Fruit fly (Drosophila melanogaster) whole organism, pupa: ENCODE data around the gene CG14891.

Experiments
- CG12605 ChIP-seq: fragments of 200-800 bp; sonication (Bioruptor generic); IDR thresholded peaks from 2 replicates; pipeline ENCODE4 v1.3.6; 2022; ENCODE audit warnings: missing biosample characterization, missing genetic modification characterization
- CG13204 ChIP-seq: fragments of 200-800 bp; sonication (Bioruptor generic); optimal IDR thresholded peaks from 2 replicates; lab custom pipeline; 2018; ENCODE audit warnings: missing biosample characterization, mild to moderate bottlenecking, missing genetic modification characterization, moderate library complexity
- CG34367 ChIP-seq: fragments of 200-800 bp; sonication (Bioruptor generic); optimal IDR thresholded peaks from 2 replicates; lab custom pipeline; 2018; ENCODE audit warnings: missing biosample characterization, mild to moderate bottlenecking, missing genetic modification characterization
- CG8159 ChIP-seq: fragments of 200-800 bp; sonication (Bioruptor generic); optimal IDR thresholded peaks from 3 replicates; lab custom pipeline; 2018; ENCODE audit warnings: missing biosample characterization, mild to moderate bottlenecking, missing genetic modification characterization, moderate library complexity
- CG8301 ChIP-seq: fragments of 200-800 bp; sonication (Bioruptor generic); optimal IDR thresholded peaks from 2 replicates; lab custom pipeline; 2018; ENCODE audit warnings: missing biosample characterization, mild to moderate bottlenecking, missing genetic modification characterization
- CG9948 ChIP-seq: fragments of 200-800 bp; sonication (Bioruptor generic); optimal IDR thresholded peaks from 2 replicates; lab custom pipeline; 2018; ENCODE audit warnings: missing biosample characterization, mild to moderate bottlenecking, missing genetic modification characterization, moderate library complexity
- D1 ChIP-seq: fragments of 200-800 bp; sonication (Bioruptor generic); optimal IDR thresholded peaks from 2 replicates; lab custom pipeline; 2018; ENCODE audit warnings: missing biosample characterization, mild to moderate bottlenecking, missing genetic modification characterization, moderate library complexity
- Pif1A ChIP-seq: fragments of 200-800 bp; sonication (Bioruptor generic); optimal IDR thresholded peaks from 3 replicates; lab custom pipeline; 2016; ENCODE audit warnings: missing biosample characterization, missing genetic modification characterization
- Snoo ChIP-seq: fragments of 200-800 bp; sonication (Bioruptor generic); optimal IDR thresholded peaks from 3 replicates; lab custom pipeline; 2017; ENCODE audit warnings: missing biosample characterization, mild to moderate bottlenecking, missing genetic modification characterization, inconsistent platforms
- gl ChIP-seq: fragments of 200-800 bp; sonication (Bioruptor generic); optimal IDR thresholded peaks from 2 replicates; lab custom pipeline; 2018; ENCODE audit warnings: missing biosample characterization, mild to moderate bottlenecking, missing genetic modification characterization

Gene CG14891

dm6 chr3R:16620478-16620877, 49.2 kb downstream of the CG14891 start, which contains the start of gene CG14893:
TSS of gene CG14893 (plus strand) at chr3R:16620778.
- TF ChIP-seq CG8301 (tag; lab: Kevin White, UChicago) (no peak), CG13204 (no peak), gl (tag; lab: Kevin White, UChicago) (no peak), CG8159 (no peak), Pif1A (no peak), Snoo (tag; lab: Kevin White, UChicago) (no peak), CG9948 (tag; lab: Kevin White, UChicago) (no peak), CG12605 (no peak), CG34367 (tag; lab: Kevin White, UChicago) (no peak), D1 (tag; lab: Kevin White, UChicago) (no peak)
